Worm (Caenorhabditis elegans) whole organism, early embryonic: ENCODE results near the gene F10C1.8.

Experiments
- B0310.2 ChIP-seq: sonication (generic microtip); optimal IDR thresholded peaks from 2 replicates; lab custom pipeline; 2016; ENCODE audit warnings: mild to moderate bottlenecking, missing genetic modification characterization, missing compliant biosample characterization
- F13C5.2 ChIP-seq: sonication (generic microtip); optimal IDR thresholded peaks from 2 replicates; lab custom pipeline; 2017; ENCODE audit warnings: mild to moderate bottlenecking, missing genetic modification characterization, inconsistent platforms, missing compliant biosample characterization
- aly-1 ChIP-seq: sonication (generic microtip); optimal IDR thresholded peaks from 2 replicates; lab custom pipeline; 2016; ENCODE audit warnings: missing genetic modification characterization, missing compliant biosample characterization
- ama-1 ChIP-seq: fragments of 150-350 bp; optimal IDR thresholded peaks from 2 replicates; lab custom pipeline; 2014
- ceh-13 ChIP-seq: fragments of 200-800 bp; sonication (Bioruptor generic); optimal IDR thresholded peaks from 2 replicates; lab custom pipeline; 2018; ENCODE audit warnings: mild to moderate bottlenecking, missing genetic modification characterization, missing compliant biosample characterization
- ceh-36 ChIP-seq: sonication (generic microtip); optimal IDR thresholded peaks from 2 replicates; lab custom pipeline; 2016; ENCODE audit warnings: missing genetic modification characterization, inconsistent platforms, missing compliant biosample characterization
- ets-7 ChIP-seq: sonication (generic microtip); optimal IDR thresholded peaks from 2 replicates; lab custom pipeline; 2016; ENCODE audit warnings: missing genotype, missing genetic modification characterization, missing compliant biosample characterization
- flt-1 ChIP-seq: fragments of 200-800 bp; sonication (Bioruptor generic); IDR thresholded peaks from 2 replicates; pipeline ENCODE4 v1.3.6; 2022; ENCODE audit warnings: missing genetic modification characterization, missing compliant biosample characterization
- hmbx-1 ChIP-seq: sonication (generic microtip); optimal IDR thresholded peaks from 2 replicates; lab custom pipeline; 2016; ENCODE audit warnings: mild to moderate bottlenecking, missing genetic modification characterization, missing compliant biosample characterization
- hmg-4 ChIP-seq: fragments of 200-800 bp; sonication (Bioruptor generic); optimal IDR thresholded peaks from 2 replicates; lab custom pipeline; 2018; ENCODE audit warnings: mild to moderate bottlenecking, missing genetic modification characterization, missing compliant biosample characterization
- hnd-1 ChIP-seq: sonication (generic microtip); optimal IDR thresholded peaks from 2 replicates; lab custom pipeline; 2016; ENCODE audit warnings: missing genetic modification characterization, missing compliant biosample characterization
- pes-1 ChIP-seq: fragments of 200-800 bp; sonication (Bioruptor generic); IDR thresholded peaks from 2 replicates; pipeline ENCODE4 v1.3.6; 2022; ENCODE audit warnings: missing genetic modification reagents, missing genetic modification characterization, missing compliant biosample characterization
- scrt-1 ChIP-seq: fragments of 200-800 bp; sonication (Bioruptor generic); IDR thresholded peaks from 2 replicates; pipeline ENCODE4 v1.3.6; 2022; ENCODE audit warnings: missing genetic modification characterization, missing compliant biosample characterization
- sea-1 ChIP-seq: fragments of 200-800 bp; sonication (Bioruptor generic); conservative IDR thresholded peaks from 2 replicates; pipeline ENCODE4 v1.3.6; 2022; ENCODE audit warnings: missing genetic modification characterization, missing compliant biosample characterization
- tbx-11 ChIP-seq: fragments of 200-800 bp; sonication (Bioruptor generic); IDR thresholded peaks from 2 replicates; pipeline ENCODE4 v1.3.6; 2022; ENCODE audit warnings: missing genetic modification characterization, missing compliant biosample characterization
- tbx-37 ChIP-seq: fragments of 200-800 bp; sonication (Bioruptor generic); conservative IDR thresholded peaks from 2 replicates; pipeline ENCODE4 v1.3.6; 2022; ENCODE audit warnings: missing genetic modification reagents, missing genetic modification characterization, missing compliant biosample characterization
- tra-4 ChIP-seq: sonication (generic microtip); optimal IDR thresholded peaks from 2 replicates; lab custom pipeline; 2017; ENCODE audit warnings: missing genetic modification characterization, missing compliant biosample characterization

Gene F10C1.8

DNA sequence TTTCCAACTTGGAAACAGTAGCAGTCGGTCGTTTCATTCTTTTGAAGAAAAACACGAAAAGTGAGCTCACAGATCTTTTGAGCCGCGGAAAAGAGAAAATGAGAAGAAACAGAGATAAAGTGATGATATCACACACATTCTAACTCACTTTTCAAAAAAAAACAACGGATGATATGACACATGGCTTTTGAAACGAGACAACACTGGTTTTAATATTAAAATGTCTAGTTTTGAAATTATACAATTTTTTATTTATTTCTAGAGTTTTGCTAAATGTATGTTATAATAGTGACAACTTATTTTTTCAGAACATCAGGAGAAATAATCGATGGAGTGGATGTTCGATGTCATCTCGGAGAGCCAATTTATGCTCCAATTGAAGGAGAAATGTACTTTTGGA, 38.2 kb downstream of the F10C1.8 start, which contains the start of gene K05F1.14:
K05F1.14 (minus strand) TSS at position 101 of the 400 bp plus-strand sequence.
- no peak for TF ChIP-seq F13C5.2 (tag; lab: Kevin White, UChicago)
- TF ChIP-seq scrt-1 (GFP tag; lab: Robert Waterston, UW), result no peak
- TF ChIP-seq B0310.2, result no peak
- TF ChIP-seq ama-1 (lab: Kevin White, UChicago), result no peak
- no peak for TF ChIP-seq tbx-37 (GFP tag; lab: Robert Waterston, UW)
- TF ChIP-seq ceh-13 (GFP tag; lab: Kevin White, UChicago), result no peak
- TF ChIP-seq pes-1 (GFP tag; lab: Robert Waterston, UW), result no peak
- no peak for TF ChIP-seq aly-1
- no peak for TF ChIP-seq sea-1 (GFP tag; lab: Robert Waterston, UW)
- TF ChIP-seq flt-1 (GFP tag; lab: Robert Waterston, UW), result no peak
- no peak for TF ChIP-seq tra-4 (tag; lab: Kevin White, UChicago)
- TF ChIP-seq hnd-1 (tag; lab: Kevin White, UChicago), result no peak
- TF ChIP-seq tbx-11 (GFP tag; lab: Robert Waterston, UW), result no peak
- TF ChIP-seq hmbx-1 (tag; lab: Kevin White, UChicago), result no peak
- no peak for TF ChIP-seq ceh-36 (tag; lab: Kevin White, UChicago)
- no peak for TF ChIP-seq hmg-4 (GFP tag; lab: Kevin White, UChicago)
- no peak for TF ChIP-seq ets-7 (tag; lab: Kevin White, UChicago)

DNA sequence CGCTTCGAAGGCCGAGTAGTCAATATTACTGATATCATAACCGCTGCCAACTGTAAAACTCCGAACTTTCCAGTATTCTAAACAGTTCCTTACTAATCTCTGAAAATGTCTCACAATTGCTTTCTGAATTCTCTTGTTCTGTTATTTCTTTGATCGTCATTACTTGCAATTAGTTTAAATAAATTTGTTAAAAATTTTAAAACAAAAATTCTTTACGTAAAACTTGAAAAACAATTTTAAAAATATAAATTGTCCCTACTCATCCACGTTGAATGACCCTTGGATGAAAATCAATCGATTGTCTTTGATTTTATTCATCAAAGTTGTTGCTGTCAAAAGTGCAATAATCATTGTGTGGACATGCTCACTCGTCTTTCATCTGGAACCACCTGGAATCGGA, 39.9 kb downstream of the F10C1.8 start, which contains the start of gene acdh-8:
acdh-8 (plus strand) TSS at position 301 of the 400 bp plus-strand sequence.
- TF ChIP-seq scrt-1 (GFP tag; lab: Robert Waterston, UW) (no peak), hmg-4 (GFP tag; lab: Kevin White, UChicago) (no peak), tbx-37 (GFP tag; lab: Robert Waterston, UW) (no peak), sea-1 (GFP tag; lab: Robert Waterston, UW) (no peak), flt-1 (GFP tag; lab: Robert Waterston, UW) (no peak), tra-4 (tag; lab: Kevin White, UChicago) (no peak), hmbx-1 (tag; lab: Kevin White, UChicago) (no peak), tbx-11 (GFP tag; lab: Robert Waterston, UW) (no peak), ceh-13 (GFP tag; lab: Kevin White, UChicago) (no peak), aly-1 (no peak), ets-7 (tag; lab: Kevin White, UChicago) (no peak), B0310.2 (no peak), ceh-36 (tag; lab: Kevin White, UChicago) (no peak), ama-1 (lab: Kevin White, UChicago) (no peak)

DNA sequence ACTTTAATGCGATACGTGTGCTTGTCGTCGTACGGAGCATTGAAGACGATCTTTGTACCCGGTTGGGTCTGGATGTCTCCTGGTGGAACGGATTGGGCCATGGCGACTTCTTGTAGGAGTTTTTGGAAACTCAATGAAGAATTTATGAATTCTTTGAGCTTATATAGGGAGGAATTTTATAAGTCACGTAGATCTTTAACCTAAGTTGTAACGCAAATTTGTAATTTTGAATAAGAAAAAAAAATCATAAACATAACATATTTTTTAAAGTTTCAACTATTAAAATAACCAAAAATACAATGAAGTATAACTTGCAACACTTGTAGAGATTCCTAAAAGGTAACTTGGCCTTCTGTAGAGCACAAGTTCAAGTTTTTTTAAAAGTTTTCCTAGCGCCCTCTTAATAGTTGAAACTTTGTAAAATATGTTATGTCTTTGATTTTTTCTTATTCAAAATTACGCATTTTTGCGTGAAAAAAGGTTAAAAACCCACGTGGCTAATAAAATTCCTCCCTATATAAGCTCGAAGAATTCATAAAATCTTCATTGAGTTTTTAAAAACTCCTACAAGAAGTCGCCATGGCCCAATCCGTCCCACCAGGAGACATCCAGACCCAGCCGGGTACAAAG, 43.2 kb downstream of the F10C1.8 start, which contains the start of the genes msp-63 and msp-142:
msp-63 (minus strand) TSS at position 101 of the 630 bp plus-strand sequence.
msp-142 (plus strand) TSS at position 580 of the 630 bp plus-strand sequence.
- no peak for TF ChIP-seq F13C5.2 (tag; lab: Kevin White, UChicago)
- TF ChIP-seq ceh-36 (tag; lab: Kevin White, UChicago), result no peak
- TF ChIP-seq scrt-1 (GFP tag; lab: Robert Waterston, UW), result no peak
- no peak for TF ChIP-seq sea-1 (GFP tag; lab: Robert Waterston, UW)
- no peak for TF ChIP-seq aly-1
- TF ChIP-seq B0310.2, result no peak
- no peak for TF ChIP-seq ceh-13 (GFP tag; lab: Kevin White, UChicago)
- no peak for TF ChIP-seq hmg-4 (GFP tag; lab: Kevin White, UChicago)
- TF ChIP-seq ama-1 (lab: Kevin White, UChicago), result no peak
- TF ChIP-seq tra-4 (tag; lab: Kevin White, UChicago), result no peak

DNA sequence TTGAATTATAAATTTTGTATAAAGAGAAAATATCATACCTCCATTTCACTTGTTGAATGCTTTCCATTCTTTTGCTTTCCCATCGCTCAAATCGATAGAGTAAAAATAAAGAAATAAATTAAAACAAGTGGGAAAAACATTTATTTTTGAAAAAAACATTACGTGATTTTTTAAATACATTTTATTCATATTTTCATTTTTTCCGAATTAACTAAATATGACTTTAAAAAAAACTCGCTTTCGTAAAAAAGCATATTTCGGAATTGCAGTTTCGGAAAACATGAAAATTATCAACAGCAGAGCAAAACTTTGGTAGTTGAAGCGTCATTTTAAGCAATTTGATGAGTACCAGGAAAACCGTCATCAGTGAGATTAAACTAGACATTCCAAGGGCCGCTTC, 45.3 kb downstream of the F10C1.8 start, which contains the start of gene K05F1.8:
K05F1.8 (minus strand) TSS at position 101 of the 400 bp plus-strand sequence.
- TF ChIP-seq hmg-4 (GFP tag; lab: Kevin White, UChicago), result no peak
- TF ChIP-seq sea-1 (GFP tag; lab: Robert Waterston, UW), result no peak
- no peak for TF ChIP-seq aly-1
- TF ChIP-seq ceh-13 (GFP tag; lab: Kevin White, UChicago), result no peak
- no peak for TF ChIP-seq B0310.2
- no peak for TF ChIP-seq flt-1 (GFP tag; lab: Robert Waterston, UW)
- TF ChIP-seq ceh-36 (tag; lab: Kevin White, UChicago), result no peak
- no peak for TF ChIP-seq tra-4 (tag; lab: Kevin White, UChicago)
- no peak for TF ChIP-seq ets-7 (tag; lab: Kevin White, UChicago)
- TF ChIP-seq F13C5.2 (tag; lab: Kevin White, UChicago), result no peak
- no peak for TF ChIP-seq tbx-11 (GFP tag; lab: Robert Waterston, UW)
- no peak for TF ChIP-seq ama-1 (lab: Kevin White, UChicago)

DNA sequence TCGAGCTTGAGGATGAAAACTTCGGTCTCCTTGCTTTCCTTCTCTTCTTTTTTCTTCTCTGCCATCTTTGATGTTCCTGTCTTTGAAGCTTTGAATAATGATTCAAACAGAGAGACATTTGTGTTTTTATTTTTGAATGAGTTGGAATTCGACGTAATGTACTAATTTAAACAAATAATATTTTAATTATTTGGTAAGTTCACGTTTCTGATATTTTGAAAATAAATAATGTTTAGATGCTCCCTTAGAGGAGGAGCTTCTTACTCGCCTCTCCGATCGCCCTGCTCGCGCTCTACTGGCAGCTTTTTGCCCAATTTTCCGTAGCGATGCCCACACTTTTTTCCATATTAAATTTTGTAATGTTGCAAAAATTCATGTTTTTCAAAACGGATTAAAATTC, 46.8 kb downstream of the F10C1.8 start, which contains the start of the genes K05F1.9 and K05F1.1:
K05F1.9 (minus strand) TSS at position 101 of the 400 bp plus-strand sequence.
K05F1.1 (plus strand) TSS at position 308 of the 400 bp plus-strand sequence.
- TF ChIP-seq hnd-1 (tag; lab: Kevin White, UChicago) (no peak), ceh-36 (tag; lab: Kevin White, UChicago) (no peak), tbx-37 (GFP tag; lab: Robert Waterston, UW) (no peak), ets-7 (tag; lab: Kevin White, UChicago) (no peak), pes-1 (GFP tag; lab: Robert Waterston, UW) (no peak)

DNA sequence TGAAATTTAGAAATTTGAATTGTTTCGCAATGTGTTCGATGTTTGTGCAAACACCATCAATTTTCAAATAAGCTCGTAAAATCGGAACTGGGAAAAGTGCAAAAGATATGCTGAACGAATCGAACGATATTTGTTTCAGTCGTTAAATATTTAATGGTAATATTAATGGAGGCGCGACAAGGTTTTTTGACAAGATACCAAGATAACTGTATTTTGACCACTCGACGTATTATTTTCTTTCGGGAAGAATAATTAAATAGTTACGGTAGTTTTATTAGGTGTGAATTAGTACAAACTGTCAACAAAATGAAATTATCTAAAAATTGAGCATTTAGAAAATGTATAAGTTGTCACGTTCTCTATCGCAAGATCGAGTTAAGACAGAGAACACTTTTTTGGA, 50.0 kb downstream of the F10C1.8 start:
- TF ChIP-seq sea-1 (GFP tag; lab: Robert Waterston, UW) (no peak), hnd-1 (tag; lab: Kevin White, UChicago) (no peak), tbx-11 (GFP tag; lab: Robert Waterston, UW) (no peak), ama-1 (lab: Kevin White, UChicago) (no peak), flt-1 (GFP tag; lab: Robert Waterston, UW) (no peak), ets-7 (tag; lab: Kevin White, UChicago) (no peak), pes-1 (GFP tag; lab: Robert Waterston, UW) (no peak), ceh-36 (tag; lab: Kevin White, UChicago) (no peak), ceh-13 (GFP tag; lab: Kevin White, UChicago) (no peak), scrt-1 (GFP tag; lab: Robert Waterston, UW) (no peak), tbx-37 (GFP tag; lab: Robert Waterston, UW) (no peak), hmg-4 (GFP tag; lab: Kevin White, UChicago) (no peak), F13C5.2 (tag; lab: Kevin White, UChicago) (no peak), B0310.2 (no peak)
